Worm (Caenorhabditis elegans) whole organism, late embryonic: ENCODE results near the gene phlp-2.

ENCODE experiments used
- ceh-18 ChIP-seq: sonication (generic microtip); optimal IDR thresholded peaks from 2 replicates; lab custom pipeline; 2016; ENCODE audit warnings: missing genetic modification characterization, missing compliant biosample characterization
- ceh-22 ChIP-seq: sonication (generic microtip); optimal IDR thresholded peaks from 2 replicates; lab custom pipeline; 2017; ENCODE audit warnings: missing biosample characterization, missing genetic modification characterization

- TF ChIP-seq ceh-18 (tag; lab: Kevin White, UChicago) (no peak), ceh-22 (tag; lab: Kevin White, UChicago) (no peak)
Observed at ce11 chrIII:4175489-4175888, 33.8 kb upstream of the phlp-2 start.
